Fruit fly (Drosophila melanogaster): ENCODE measurements around the gene nub.
A peak's percentile ranks its signal among the peaks of the same experiment; 100 is the strongest.

DNA sequence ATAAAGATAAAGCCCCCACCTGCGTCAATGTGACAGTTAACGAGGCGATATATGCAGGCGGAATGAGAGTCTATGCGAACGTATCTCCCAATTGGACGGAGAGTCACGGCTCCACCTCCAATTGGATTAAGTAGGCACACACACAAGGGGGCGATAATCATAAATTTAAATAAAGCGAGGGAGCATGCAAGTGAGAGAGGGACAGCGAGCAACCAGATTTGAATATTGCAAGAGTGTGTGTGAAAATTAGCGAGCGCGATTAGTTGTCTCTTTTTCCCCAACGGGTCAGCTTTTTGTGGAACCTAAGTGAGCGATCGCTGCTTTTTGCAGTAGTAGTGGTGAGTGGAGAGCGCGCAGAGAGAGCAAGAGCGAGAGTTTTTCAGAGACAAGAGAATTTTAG is 567 bp upstream of the nub start:
- TF ChIP-seq psq (optimal IDR thresholded peaks at IDR 0.05) (no peak), pan (optimal IDR thresholded peaks at IDR 0.05) (no peak), usp (GFP tag; optimal IDR thresholded peaks at IDR 0.05) (no peak), Dll (optimal IDR thresholded peaks at IDR 0.05) (peak; percentile 71)
